Worm (Caenorhabditis elegans): ENCODE data around the gene W05E10.1.

ce11 chrV:11736896-11737295 lies 45.4 kb upstream of the W05E10.1 start, which contains the start of gene spe-42:
- TF ChIP-seq fkh-10 (GFP tag; optimal IDR thresholded peaks at IDR 0.05) (no peak), syd-9 (tag; optimal IDR thresholded peaks at IDR 0.05) (no peak), eyg-1 (tag; optimal IDR thresholded peaks at IDR 0.05) (no peak), lim-6 (tag; optimal IDR thresholded peaks at IDR 0.05) (no peak), lin-11 (tag; optimal IDR thresholded peaks at IDR 0.05) (no peak)

Measured in whole organism, late embryonic.